Worm (Caenorhabditis elegans): Measurements from ENCODE around the gene srw-141.

- no peak for TF ChIP-seq ama-1 (optimal IDR thresholded peaks at IDR 0.05)
- no peak for TF ChIP-seq sea-1 (GFP tag; conservative IDR thresholded peaks at IDR 0.05)
- no peak for TF ChIP-seq F13C5.2 (tag; optimal IDR thresholded peaks at IDR 0.05)
- TF ChIP-seq pes-1 (GFP tag; IDR thresholded peaks at IDR 0.05), result no peak
- no peak for TF ChIP-seq ceh-36 (tag; optimal IDR thresholded peaks at IDR 0.05)
- no peak for TF ChIP-seq B0310.2 (tag; optimal IDR thresholded peaks at IDR 0.05)
- TF ChIP-seq flt-1 (GFP tag; IDR thresholded peaks at IDR 0.05), result no peak
Measured at ce11 chrV:2920125-2920524, 18.3 kb downstream of the srw-141 start.
